Worm (Caenorhabditis elegans) whole organism, late embryonic: Measurements from ENCODE around the gene R03H10.4.

Source experiments
- C08G9.2 ChIP-seq: sonication (generic microtip); optimal IDR thresholded peaks from 2 replicates; lab custom pipeline; 2016; ENCODE audit warnings: mild to moderate bottlenecking, missing genetic modification characterization, moderate library complexity, missing compliant biosample characterization
- C38D4.7 ChIP-seq: fragments of 200-800 bp; sonication (Bioruptor generic); optimal IDR thresholded peaks from 2 replicates; lab custom pipeline; 2018; ENCODE audit warnings: mild to moderate bottlenecking, missing genetic modification characterization, moderate library complexity, missing compliant biosample characterization
- F13H6.1 ChIP-seq: sonication (generic microtip); optimal IDR thresholded peaks from 2 replicates; lab custom pipeline; 2016; ENCODE audit warnings: missing genetic modification characterization, missing compliant biosample characterization
- K09A11.1 ChIP-seq: sonication (generic microtip); optimal IDR thresholded peaks from 2 replicates; lab custom pipeline; 2017; ENCODE audit warnings: antibody characterized with exemption, mild to moderate bottlenecking, missing genetic modification characterization, missing compliant biosample characterization; ENCODE audit not compliant: insufficient read depth
- Y22D7AL.16 ChIP-seq: sonication (generic microtip); optimal IDR thresholded peaks from 2 replicates; lab custom pipeline; 2016; ENCODE audit warnings: missing genetic modification characterization, missing compliant biosample characterization
- ceh-14 ChIP-seq: sonication (generic microtip); optimal IDR thresholded peaks from 2 replicates; lab custom pipeline; 2016; ENCODE audit warnings: missing genotype, missing genetic modification characterization, missing compliant biosample characterization
- ceh-2 ChIP-seq: sonication (generic microtip); optimal IDR thresholded peaks from 2 replicates; lab custom pipeline; 2016; ENCODE audit warnings: missing genotype, missing genetic modification characterization, missing compliant biosample characterization
- ceh-30 ChIP-seq: fragments of 150-350 bp; optimal IDR thresholded peaks from 2 replicates; lab custom pipeline; 2014; ENCODE audit warnings: missing biosample characterization, missing genetic modification characterization
- ceh-45 ChIP-seq: fragments of 200-800 bp; sonication (Bioruptor generic); IDR thresholded peaks from 2 replicates; pipeline ENCODE4 v1.3.6; 2022; ENCODE audit warnings: missing genetic modification reagents, missing genetic modification characterization, missing compliant biosample characterization
- ceh-48 ChIP-seq: sonication (generic microtip); optimal IDR thresholded peaks from 2 replicates; lab custom pipeline; 2016; ENCODE audit warnings: missing genetic modification characterization, inconsistent platforms, missing compliant biosample characterization
- ceh-9 ChIP-seq: sonication (generic microtip); optimal IDR thresholded peaks from 2 replicates; lab custom pipeline; 2016; ENCODE audit warnings: mild to moderate bottlenecking, missing genetic modification characterization, inconsistent platforms, missing compliant biosample characterization
- dmd-4 ChIP-seq: sonication (generic microtip); optimal IDR thresholded peaks from 2 replicates; lab custom pipeline; 2016; ENCODE audit warnings: borderline replicate concordance, missing genetic modification characterization, missing compliant biosample characterization
- dve-1 ChIP-seq: sonication (generic microtip); optimal IDR thresholded peaks from 2 replicates; lab custom pipeline; 2017; ENCODE audit warnings: antibody characterized with exemption, mild to moderate bottlenecking, missing genetic modification characterization, missing compliant biosample characterization
- elt-2 ChIP-seq: sonication (generic microtip); optimal IDR thresholded peaks from 2 replicates; lab custom pipeline; 2016; ENCODE audit warnings: missing genetic modification reagents, missing genetic modification characterization, missing compliant biosample characterization
- ets-4 ChIP-seq: sonication (generic microtip); optimal IDR thresholded peaks from 2 replicates; lab custom pipeline; 2016; ENCODE audit warnings: missing genetic modification characterization, missing compliant biosample characterization
- fkh-10 ChIP-seq: fragments of 150-350 bp; optimal IDR thresholded peaks from 2 replicates; lab custom pipeline; 2014; ENCODE audit warnings: missing biosample characterization, missing genetic modification reagents, missing genetic modification characterization
- fkh-6 ChIP-seq: sonication (generic microtip); optimal IDR thresholded peaks from 2 replicates; lab custom pipeline; 2016; ENCODE audit warnings: missing genetic modification characterization, missing compliant biosample characterization
- hlh-15 ChIP-seq: sonication (generic microtip); optimal IDR thresholded peaks from 2 replicates; lab custom pipeline; 2016; ENCODE audit warnings: missing genetic modification characterization, missing compliant biosample characterization
- hlh-30 ChIP-seq: sonication (generic microtip); optimal IDR thresholded peaks from 2 replicates; lab custom pipeline; 2017; ENCODE audit warnings: antibody characterized with exemption, missing genetic modification characterization, missing compliant biosample characterization; ENCODE audit not compliant: insufficient read depth
- hlh-8 ChIP-seq: sonication (generic microtip); optimal IDR thresholded peaks from 2 replicates; lab custom pipeline; 2016; ENCODE audit warnings: missing genotype, missing genetic modification characterization, missing compliant biosample characterization
- lim-6 ChIP-seq: sonication (generic microtip); optimal IDR thresholded peaks from 2 replicates; lab custom pipeline; 2016; ENCODE audit warnings: missing genetic modification characterization, missing compliant biosample characterization
- lin-11 ChIP-seq: fragments of 200-800 bp; sonication (Bioruptor generic); optimal IDR thresholded peaks from 2 replicates; lab custom pipeline; 2018; ENCODE audit warnings: mild to moderate bottlenecking, missing genetic modification characterization, missing compliant biosample characterization
- nfya-1 ChIP-seq: sonication (generic microtip); optimal IDR thresholded peaks from 2 replicates; lab custom pipeline; 2017; ENCODE audit warnings: missing genetic modification characterization, mild to moderate bottlenecking, missing compliant biosample characterization, antibody characterized with exemption, moderate library complexity
- odd-2 ChIP-seq: sonication (generic microtip); optimal IDR thresholded peaks from 2 replicates; lab custom pipeline; 2017; ENCODE audit warnings: antibody characterized with exemption, mild to moderate bottlenecking, missing genetic modification characterization, missing compliant biosample characterization
- pax-1 ChIP-seq: fragments of 150-350 bp; optimal IDR thresholded peaks from 2 replicates; lab custom pipeline; 2014; ENCODE audit warnings: missing biosample characterization, missing genetic modification characterization
- pha-2 ChIP-seq: sonication (generic microtip); optimal IDR thresholded peaks from 2 replicates; lab custom pipeline; 2017; ENCODE audit warnings: mild to moderate bottlenecking, missing genetic modification characterization, missing compliant biosample characterization
- pha-4 ChIP-seq: fragments of 150-350 bp; optimal IDR thresholded peaks from 2 replicates; lab custom pipeline; 2018; ENCODE audit warnings: missing biosample characterization, missing genetic modification reagents, missing genetic modification characterization
- pros-1 ChIP-seq: fragments of 150-350 bp; optimal IDR thresholded peaks from 2 replicates; lab custom pipeline; 2014; ENCODE audit warnings: missing biosample characterization, missing genetic modification reagents, missing genetic modification characterization
- ref-2 ChIP-seq: sonication (generic microtip); optimal IDR thresholded peaks from 2 replicates; lab custom pipeline; 2016; ENCODE audit warnings: missing genetic modification characterization, missing compliant biosample characterization
- sdc-2 ChIP-seq: sonication (generic microtip); optimal IDR thresholded peaks from 2 replicates; lab custom pipeline; 2016; ENCODE audit warnings: missing genotype, missing genetic modification characterization, missing compliant biosample characterization
- sox-2 ChIP-seq: fragments of 200-800 bp; sonication (Bioruptor generic); IDR thresholded peaks from 2 replicates; pipeline ENCODE4 v1.3.6; 2022; ENCODE audit warnings: missing genetic modification reagents, missing genetic modification characterization, missing compliant biosample characterization
- sox-4 ChIP-seq: sonication (generic microtip); optimal IDR thresholded peaks from 2 replicates; lab custom pipeline; 2017; ENCODE audit warnings: mild to moderate bottlenecking, missing genetic modification characterization, inconsistent platforms, missing compliant biosample characterization
- tbx-7 ChIP-seq: sonication (generic microtip); optimal IDR thresholded peaks from 2 replicates; lab custom pipeline; 2016; ENCODE audit warnings: missing genotype, missing genetic modification characterization, missing compliant biosample characterization
- unc-3 ChIP-seq, 2 experiments: fragments of 200-800 bp in 1 of 2; sonication (Bioruptor generic) in 1 of 2; sonication (generic microtip) in 1 of 2; conservative IDR thresholded peaks in 1 of 2; optimal IDR thresholded peaks in 1 of 2; 2 replicates each; pipeline versions ENCODE4 v1.3.6 to Lab custom; 2016 to 2022; ENCODE audit warnings: missing compliant biosample characterization in 2 of 2, missing genetic modification characterization in 2 of 2, missing genetic modification reagents in 1 of 2
- unc-42 ChIP-seq: sonication (generic microtip); optimal IDR thresholded peaks from 2 replicates; lab custom pipeline; 2016; ENCODE audit warnings: missing genotype, missing genetic modification characterization, missing compliant biosample characterization
- unc-55 ChIP-seq: sonication (generic microtip); optimal IDR thresholded peaks from 2 replicates; lab custom pipeline; 2017; ENCODE audit warnings: missing biosample characterization, missing genetic modification reagents, missing genetic modification characterization
- zip-5 ChIP-seq: sonication (generic microtip); optimal IDR thresholded peaks from 2 replicates; lab custom pipeline; 2016; ENCODE audit warnings: missing genetic modification characterization, missing compliant biosample characterization

Gene R03H10.4

DNA sequence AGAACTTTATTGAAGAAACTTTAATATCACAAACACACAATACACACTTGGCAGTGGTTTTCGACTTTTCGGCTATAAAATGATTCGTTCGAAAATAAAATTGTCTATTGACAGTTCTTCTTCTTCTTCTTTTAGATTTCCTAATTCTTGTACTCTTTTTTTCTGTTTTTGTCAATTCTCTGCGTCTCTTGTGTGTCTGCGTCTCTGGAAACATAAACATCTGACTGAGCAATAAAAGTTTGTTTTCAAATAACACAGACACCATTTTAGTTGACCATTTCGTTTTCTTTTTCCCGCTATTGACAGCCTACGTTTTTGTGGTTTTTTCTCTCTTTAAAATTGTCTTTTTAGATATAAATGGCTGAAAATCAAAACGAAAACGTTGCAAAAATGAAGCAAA lies 11.6 kb upstream of the R03H10.4 start, which contains the start of gene R03H10.1:
Gene R03H10.1, plus strand, starts transcription at position 352 of the 400 bp plus-strand sequence.
- TF ChIP-seq ref-2 (tag; lab: Kevin White, UChicago), result no peak
- no peak for TF ChIP-seq pha-4 (tag; lab: Kevin White, UChicago)
- no peak for TF ChIP-seq dve-1 (tag; lab: Kevin White, UChicago)
- TF ChIP-seq nfya-1 (tag; lab: Kevin White, UChicago), result no peak
- TF ChIP-seq ceh-45 (GFP tag; lab: Robert Waterston, UW), result no peak

DNA sequence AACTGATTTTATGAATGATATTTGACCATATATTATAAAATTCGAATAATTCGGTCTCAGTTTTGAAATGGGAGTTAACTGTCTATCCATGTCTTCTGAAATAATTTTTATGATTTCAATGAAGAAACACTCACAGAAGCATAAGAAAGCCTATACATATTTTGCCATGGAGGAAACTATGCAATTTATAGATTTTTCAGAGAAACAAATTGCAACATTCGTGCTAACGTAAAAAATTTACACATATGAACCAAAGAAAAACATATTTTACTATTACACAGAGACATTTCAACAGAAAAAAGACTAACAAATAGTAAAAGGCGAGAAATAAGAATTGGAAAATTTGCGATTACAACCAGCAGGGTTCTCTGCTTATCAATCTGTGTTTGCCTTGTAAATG lies 10.5 kb upstream of the R03H10.4 start, which contains the start of gene R03H10.7:
Gene R03H10.7, minus strand, starts transcription at position 101 of the 400 bp plus-strand sequence.
- no peak for TF ChIP-seq zip-5 (tag; lab: Kevin White, UChicago)
- TF ChIP-seq Y22D7AL.16 (tag; lab: Kevin White, UChicago), result no peak
- TF ChIP-seq unc-55 (GFP tag; lab: Kevin White, UChicago), result no peak
- TF ChIP-seq lim-6 (tag; lab: Kevin White, UChicago), result no peak
- no peak for TF ChIP-seq pros-1
- TF ChIP-seq sox-4 (tag; lab: Kevin White, UChicago), result no peak
- TF ChIP-seq odd-2 (tag; lab: Kevin White, UChicago), result no peak
- TF ChIP-seq, all 69 proteins: peak for 0

DNA sequence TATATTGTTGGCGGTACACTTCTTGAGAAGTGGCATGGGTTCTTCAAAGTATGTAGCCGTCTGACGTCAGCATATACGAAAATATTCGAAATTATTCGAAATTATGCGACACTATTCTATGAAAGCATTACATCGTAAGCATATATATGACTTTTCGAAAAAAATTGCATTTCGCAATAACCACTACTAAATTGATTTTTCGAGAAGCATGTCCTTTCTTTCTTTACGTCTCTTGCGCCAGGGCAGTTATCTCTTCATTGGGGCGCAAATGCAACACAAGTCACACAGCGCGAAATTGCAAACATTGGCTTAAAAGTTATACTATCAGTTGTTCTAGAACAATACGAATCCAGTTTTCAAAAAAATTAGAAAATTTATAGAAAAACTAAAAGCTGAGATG lies 5.5 kb upstream of the R03H10.4 start:
- TF ChIP-seq pax-1 (tag; lab: Kevin White, UChicago) (no peak), hlh-8 (tag; lab: Kevin White, UChicago) (no peak), lin-11 (no peak), unc-3 (GFP tag; conservative IDR thresholded peaks at IDR 0.05; lab: Robert Waterston, UW) (no peak), unc-3 (tag; optimal IDR thresholded peaks at IDR 0.05; lab: Kevin White, UChicago) (no peak), ceh-9 (tag; lab: Kevin White, UChicago) (no peak)
- TF ChIP-seq, all 69 proteins: peak for 0

DNA sequence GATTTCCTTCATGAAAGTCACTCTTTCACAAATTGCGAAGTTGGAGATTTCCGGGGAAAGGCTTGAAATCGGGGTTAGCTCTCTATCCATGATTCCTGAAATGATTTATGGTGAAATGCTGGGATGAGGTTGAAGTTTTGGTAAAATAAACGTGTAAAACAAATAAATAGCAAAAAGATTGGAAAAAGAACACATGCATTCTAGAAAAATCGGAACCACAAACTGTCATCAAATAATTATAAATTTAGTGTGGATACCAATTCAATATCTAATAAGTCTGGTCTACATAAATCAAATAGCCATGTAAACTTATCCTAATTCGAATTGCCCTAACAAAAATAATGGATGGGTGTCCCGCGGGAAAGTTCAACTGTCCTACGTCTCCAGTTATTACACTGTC lies 5.1 kb upstream of the R03H10.4 start, which contains the start of gene R03H10.6:
Gene R03H10.6, minus strand, starts transcription at position 101 of the 400 bp plus-strand sequence.
- TF ChIP-seq zip-5 (tag; lab: Kevin White, UChicago) (no peak), ceh-9 (tag; lab: Kevin White, UChicago) (no peak), C38D4.7 (GFP tag; lab: Kevin White, UChicago) (no peak), unc-3 (GFP tag; conservative IDR thresholded peaks at IDR 0.05; lab: Robert Waterston, UW) (no peak), unc-3 (tag; optimal IDR thresholded peaks at IDR 0.05; lab: Kevin White, UChicago) (no peak), pha-4 (tag; lab: Kevin White, UChicago) (no peak), ceh-48 (tag; lab: Kevin White, UChicago) (no peak)
- TF ChIP-seq, all 69 proteins: peak for 0

DNA sequence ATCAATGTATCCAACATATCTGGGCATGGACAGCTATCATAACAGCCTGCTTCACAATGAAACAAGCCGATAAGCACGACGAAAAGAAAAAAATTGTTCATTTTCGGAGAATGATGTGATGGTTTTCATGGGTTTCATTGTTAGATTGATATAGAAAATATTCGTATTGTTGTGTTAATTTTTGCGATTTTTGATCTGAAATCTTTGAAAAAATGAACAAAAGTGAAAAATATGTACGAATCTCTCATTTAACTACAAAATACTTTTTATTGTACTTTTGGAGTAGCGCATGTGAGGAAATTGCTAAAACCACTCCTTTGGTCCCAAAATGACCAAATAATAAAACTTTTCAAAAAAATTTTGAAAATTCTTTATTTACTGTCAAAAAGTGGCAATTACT lies 2.2 kb upstream of the R03H10.4 start, which contains the start of gene R03H10.5:
Gene R03H10.5, minus strand, starts transcription at position 101 of the 400 bp plus-strand sequence.
- TF ChIP-seq hlh-15 (tag; lab: Kevin White, UChicago) (no peak), ceh-30 (tag; lab: Kevin White, UChicago) (no peak), ceh-45 (GFP tag; lab: Robert Waterston, UW) (no peak), elt-2 (no peak), hlh-8 (tag; lab: Kevin White, UChicago) (no peak), tbx-7 (tag; lab: Kevin White, UChicago) (no peak), nfya-1 (tag; lab: Kevin White, UChicago) (no peak), sox-4 (tag; lab: Kevin White, UChicago) (no peak), sdc-2 (tag; lab: Kevin White, UChicago) (no peak), pros-1 (no peak)

DNA sequence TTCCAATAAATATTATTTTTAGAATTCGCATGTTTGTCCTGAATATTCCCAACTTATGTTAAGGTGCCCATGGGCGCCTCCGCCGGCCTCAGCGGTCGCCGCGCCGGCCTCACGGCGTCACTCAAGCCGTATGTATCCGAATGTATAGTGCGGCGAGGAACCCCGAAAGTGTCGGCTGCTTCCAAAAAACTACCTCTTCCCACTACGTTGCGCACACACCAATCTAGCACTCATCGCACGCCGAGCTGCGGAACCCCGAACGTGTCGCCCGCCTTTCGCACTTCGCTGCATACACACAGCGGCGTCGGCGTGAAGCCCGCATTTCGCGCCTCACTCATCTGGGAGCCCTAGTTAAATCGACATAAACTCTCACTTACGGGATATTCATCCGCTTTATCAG lies 471 bp downstream of the R03H10.4 start:
- no peak for TF ChIP-seq fkh-10 (GFP tag; lab: Kevin White, UChicago)
- no peak for TF ChIP-seq ceh-14 (tag; lab: Kevin White, UChicago)
- no peak for TF ChIP-seq nfya-1 (tag; lab: Kevin White, UChicago)
- no peak for TF ChIP-seq unc-42 (tag; lab: Kevin White, UChicago)
- TF ChIP-seq ceh-2 (tag; lab: Kevin White, UChicago), result no peak
- TF ChIP-seq dmd-4 (tag; lab: Kevin White, UChicago), result no peak
- no peak for TF ChIP-seq pha-2 (tag; lab: Kevin White, UChicago)
- TF ChIP-seq lim-6 (tag; lab: Kevin White, UChicago), result no peak
- TF ChIP-seq C08G9.2 (tag; lab: Kevin White, UChicago), result no peak
- TF ChIP-seq sox-2 (GFP tag; lab: Robert Waterston, UW), result no peak
- no peak for TF ChIP-seq F13H6.1 (tag; lab: Kevin White, UChicago)
- no peak for TF ChIP-seq K09A11.1 (tag; lab: Kevin White, UChicago)
- TF ChIP-seq fkh-6 (tag; lab: Kevin White, UChicago), result no peak
- TF ChIP-seq ets-4 (tag; lab: Kevin White, UChicago), result no peak
- TF ChIP-seq ceh-9 (tag; lab: Kevin White, UChicago), result no peak
- no peak for TF ChIP-seq hlh-30 (tag; lab: Kevin White, UChicago)
